Worm (Caenorhabditis elegans) whole organism, midembryonic: Measurements from ENCODE around the gene nspc-19.

Experiments
- T22C8.4 ChIP-seq: fragments of 200-800 bp; sonication (Bioruptor generic); IDR thresholded peaks from 2 replicates; pipeline ENCODE4 v1.3.6; 2022; ENCODE audit warnings: missing genetic modification characterization, missing compliant biosample characterization
- cog-1 ChIP-seq: sonication (generic microtip); optimal IDR thresholded peaks from 2 replicates; lab custom pipeline; 2016; ENCODE audit warnings: missing genetic modification characterization, missing compliant biosample characterization
- flt-1 ChIP-seq: fragments of 200-800 bp; sonication (Bioruptor generic); IDR thresholded peaks from 2 replicates; pipeline ENCODE4 v1.3.6; 2022; ENCODE audit warnings: missing genetic modification characterization, missing compliant biosample characterization
- klf-2 ChIP-seq: fragments of 200-800 bp; sonication (Bioruptor generic); conservative IDR thresholded peaks from 2 replicates; pipeline ENCODE4 v1.3.6; 2022; ENCODE audit warnings: missing genetic modification reagents, missing genetic modification characterization, missing compliant biosample characterization

ce11 chrX:14504551-14504902 is 24.0 kb upstream of the nspc-19 start:
- TF ChIP-seq T22C8.4 (GFP tag; lab: Robert Waterston, UW), result no peak
- TF ChIP-seq klf-2, result no peak
- TF ChIP-seq cog-1 (tag; lab: Kevin White, UChicago), result no peak
- no peak for TF ChIP-seq flt-1 (GFP tag; lab: Robert Waterston, UW)
